Fruit fly (Drosophila melanogaster) whole organism, adult: ENCODE measurements around the gene pie.
A peak's percentile ranks its signal among the peaks of the same experiment; 100 is the strongest.

ENCODE experiments used
- CG11617 ChIP-seq: fragments of 200-800 bp; sonication (Bioruptor generic); optimal IDR thresholded peaks from 2 replicates; lab custom pipeline; 2017; ENCODE audit warnings: mild to moderate bottlenecking, missing biosample characterization, missing genetic modification reagents, missing genetic modification characterization
- CG12768 ChIP-seq: fragments of 200-800 bp; sonication (Bioruptor generic); optimal IDR thresholded peaks from 2 replicates; lab custom pipeline; 2017; ENCODE audit warnings: missing biosample characterization, missing genetic modification characterization, mild to moderate bottlenecking, moderate library complexity, missing genetic modification reagents
- CG1620 ChIP-seq: fragments of 200-800 bp; sonication (Bioruptor generic); optimal IDR thresholded peaks from 2 replicates; lab custom pipeline; 2016; ENCODE audit warnings: missing biosample characterization, missing genetic modification characterization
- CG33017 ChIP-seq: fragments of 200-800 bp; sonication (Bioruptor generic); optimal IDR thresholded peaks from 2 replicates; lab custom pipeline; 2018; ENCODE audit warnings: missing biosample characterization, mild to moderate bottlenecking, missing genetic modification characterization, moderate library complexity
- CG7101 ChIP-seq: fragments of 200-800 bp; sonication (Bioruptor generic); optimal IDR thresholded peaks from 2 replicates; lab custom pipeline; 2018; ENCODE audit warnings: missing biosample characterization, mild to moderate bottlenecking, missing genetic modification characterization, moderate library complexity
- Clk ChIP-seq: fragments of 200-800 bp; sonication (Bioruptor generic); optimal IDR thresholded peaks from 2 replicates; lab custom pipeline; 2017; ENCODE audit warnings: missing biosample characterization, missing genetic modification characterization
- Hr96 ChIP-seq: fragments of 200-800 bp; sonication (Bioruptor generic); optimal IDR thresholded peaks from 2 replicates; lab custom pipeline; 2016; ENCODE audit warnings: missing biosample characterization, missing genetic modification characterization
- Mnt ChIP-seq: fragments of 200-800 bp; sonication (Bioruptor generic); optimal IDR thresholded peaks from 2 replicates; lab custom pipeline; 2016; ENCODE audit warnings: missing biosample characterization, mild to moderate bottlenecking, missing genetic modification characterization
- kay ChIP-seq: fragments of 200-800 bp; sonication (Bioruptor generic); peaks from one replicate; lab custom pipeline; 2016; ENCODE audit warnings: missing biosample characterization, missing genetic modification characterization, borderline replicate concordance
- ovo ChIP-seq: fragments of 200-800 bp; sonication (Bioruptor generic); optimal IDR thresholded peaks from 2 replicates; lab custom pipeline; 2016; ENCODE audit warnings: missing biosample characterization, missing genetic modification characterization
- toe ChIP-seq: fragments of 200-800 bp; sonication (Bioruptor generic); optimal IDR thresholded peaks from 2 replicates; lab custom pipeline; 2016; ENCODE audit warnings: missing biosample characterization, missing genetic modification characterization

DNA sequence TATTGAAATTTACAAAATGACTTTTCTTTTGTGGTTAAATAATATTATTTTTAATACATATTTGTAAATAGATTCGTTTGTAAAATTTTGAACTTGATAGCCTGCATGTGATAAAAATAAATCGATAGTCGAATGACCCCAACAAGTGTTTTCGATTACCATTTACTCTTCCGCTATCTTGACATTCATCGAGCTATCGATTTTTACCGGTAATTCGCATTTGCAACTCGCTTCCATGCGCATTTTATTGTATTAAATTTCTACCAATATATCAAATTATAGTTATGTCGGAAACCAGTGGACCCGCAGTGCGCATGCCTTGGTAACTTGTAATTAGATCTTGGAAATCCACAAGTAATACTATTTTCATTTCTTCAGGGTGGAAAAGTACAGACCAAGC lies 3.6 kb downstream of the pie start, which contains the start of gene RfC3:
- no peak for TF ChIP-seq CG12768
- no peak for TF ChIP-seq toe (GFP tag; lab: Kevin White, UChicago)
- no peak for TF ChIP-seq CG11617 (GFP tag; lab: Kevin White, UChicago)
- no peak for TF ChIP-seq CG33017 (tag; lab: Kevin White, UChicago)
- TF ChIP-seq kay, result peak; percentile 94
- no peak for TF ChIP-seq ovo
- no peak for TF ChIP-seq Hr96 (GFP tag; lab: Kevin White, UChicago)
- TF ChIP-seq CG1620 (GFP tag; lab: Kevin White, UChicago), result no peak
- no peak for TF ChIP-seq Clk (GFP tag; lab: Kevin White, UChicago)
- no peak for TF ChIP-seq CG7101 (tag; lab: Kevin White, UChicago)
- peak; percentile 16 for TF ChIP-seq Mnt (GFP tag; lab: Kevin White, UChicago)
